Worm (Caenorhabditis elegans) whole organism, late embryonic: ENCODE data around the gene T14G12.6.

ENCODE experiments used
- C08G9.2 ChIP-seq: sonication (generic microtip); optimal IDR thresholded peaks from 2 replicates; lab custom pipeline; 2016; ENCODE audit warnings: mild to moderate bottlenecking, missing genetic modification characterization, moderate library complexity, missing compliant biosample characterization
- F13H6.1 ChIP-seq: sonication (generic microtip); optimal IDR thresholded peaks from 2 replicates; lab custom pipeline; 2016; ENCODE audit warnings: missing genetic modification characterization, missing compliant biosample characterization
- K02D7.2 ChIP-seq: sonication (generic microtip); optimal IDR thresholded peaks from 2 replicates; lab custom pipeline; 2017; ENCODE audit warnings: mild to moderate bottlenecking, missing genetic modification characterization, missing compliant biosample characterization
- K09A11.1 ChIP-seq: sonication (generic microtip); optimal IDR thresholded peaks from 2 replicates; lab custom pipeline; 2017; ENCODE audit warnings: antibody characterized with exemption, mild to moderate bottlenecking, missing genetic modification characterization, missing compliant biosample characterization; ENCODE audit not compliant: insufficient read depth
- ahr-1 ChIP-seq: sonication (generic microtip); optimal IDR thresholded peaks from 2 replicates; lab custom pipeline; 2016; ENCODE audit warnings: missing genetic modification characterization, missing compliant biosample characterization
- ama-1 ChIP-seq: fragments of 150-350 bp; optimal IDR thresholded peaks from 2 replicates; lab custom pipeline; 2014
- ceh-18 ChIP-seq: sonication (generic microtip); optimal IDR thresholded peaks from 2 replicates; lab custom pipeline; 2016; ENCODE audit warnings: missing genetic modification characterization, missing compliant biosample characterization
- ceh-19 ChIP-seq: fragments of 200-800 bp; sonication (Bioruptor generic); optimal IDR thresholded peaks from 2 replicates; lab custom pipeline; 2018; ENCODE audit warnings: mild to moderate bottlenecking, missing genetic modification characterization, missing compliant biosample characterization
- ceh-2 ChIP-seq: sonication (generic microtip); optimal IDR thresholded peaks from 2 replicates; lab custom pipeline; 2016; ENCODE audit warnings: missing genotype, missing genetic modification characterization, missing compliant biosample characterization
- ceh-24 ChIP-seq: sonication (generic microtip); optimal IDR thresholded peaks from 2 replicates; lab custom pipeline; 2016; ENCODE audit warnings: mild to moderate bottlenecking, missing genetic modification characterization, missing compliant biosample characterization
- ceh-30 ChIP-seq: fragments of 150-350 bp; optimal IDR thresholded peaks from 2 replicates; lab custom pipeline; 2014; ENCODE audit warnings: missing biosample characterization, missing genetic modification characterization
- ceh-34 ChIP-seq: sonication (generic microtip); optimal IDR thresholded peaks from 2 replicates; lab custom pipeline; 2016; ENCODE audit warnings: mild to moderate bottlenecking, missing genetic modification characterization, missing compliant biosample characterization
- ceh-48 ChIP-seq: sonication (generic microtip); optimal IDR thresholded peaks from 2 replicates; lab custom pipeline; 2016; ENCODE audit warnings: missing genetic modification characterization, inconsistent platforms, missing compliant biosample characterization
- ceh-9 ChIP-seq: sonication (generic microtip); optimal IDR thresholded peaks from 2 replicates; lab custom pipeline; 2016; ENCODE audit warnings: mild to moderate bottlenecking, missing genetic modification characterization, inconsistent platforms, missing compliant biosample characterization
- che-1 ChIP-seq: sonication (generic microtip); optimal IDR thresholded peaks from 2 replicates; lab custom pipeline; 2016; ENCODE audit warnings: mild to moderate bottlenecking, missing genetic modification characterization, missing compliant biosample characterization
- dmd-4 ChIP-seq: sonication (generic microtip); optimal IDR thresholded peaks from 2 replicates; lab custom pipeline; 2016; ENCODE audit warnings: borderline replicate concordance, missing genetic modification characterization, missing compliant biosample characterization
- dve-1 ChIP-seq: sonication (generic microtip); optimal IDR thresholded peaks from 2 replicates; lab custom pipeline; 2017; ENCODE audit warnings: antibody characterized with exemption, mild to moderate bottlenecking, missing genetic modification characterization, missing compliant biosample characterization
- ets-4 ChIP-seq: sonication (generic microtip); optimal IDR thresholded peaks from 2 replicates; lab custom pipeline; 2016; ENCODE audit warnings: missing genetic modification characterization, missing compliant biosample characterization
- eyg-1 ChIP-seq: sonication (generic microtip); optimal IDR thresholded peaks from 2 replicates; lab custom pipeline; 2016; ENCODE audit warnings: missing genotype, missing genetic modification characterization, missing compliant biosample characterization
- fax-1 ChIP-seq: sonication (generic microtip); optimal IDR thresholded peaks from 2 replicates; lab custom pipeline; 2016; ENCODE audit warnings: missing genotype, missing genetic modification characterization, missing compliant biosample characterization
- fkh-10 ChIP-seq: fragments of 150-350 bp; optimal IDR thresholded peaks from 2 replicates; lab custom pipeline; 2014; ENCODE audit warnings: missing biosample characterization, missing genetic modification reagents, missing genetic modification characterization
- gmeb-2 ChIP-seq: sonication (generic microtip); optimal IDR thresholded peaks from 2 replicates; lab custom pipeline; 2016; ENCODE audit warnings: missing genetic modification characterization, inconsistent platforms, missing compliant biosample characterization
- hlh-15 ChIP-seq: sonication (generic microtip); optimal IDR thresholded peaks from 2 replicates; lab custom pipeline; 2016; ENCODE audit warnings: missing genetic modification characterization, missing compliant biosample characterization
- hlh-30 ChIP-seq: sonication (generic microtip); optimal IDR thresholded peaks from 2 replicates; lab custom pipeline; 2017; ENCODE audit warnings: antibody characterized with exemption, missing genetic modification characterization, missing compliant biosample characterization; ENCODE audit not compliant: insufficient read depth
- lim-6 ChIP-seq: sonication (generic microtip); optimal IDR thresholded peaks from 2 replicates; lab custom pipeline; 2016; ENCODE audit warnings: missing genetic modification characterization, missing compliant biosample characterization
- mec-3 ChIP-seq: sonication (generic microtip); optimal IDR thresholded peaks from 2 replicates; lab custom pipeline; 2016; ENCODE audit warnings: borderline replicate concordance, missing genetic modification characterization, missing compliant biosample characterization
- nhr-232 ChIP-seq: sonication (generic microtip); optimal IDR thresholded peaks from 2 replicates; lab custom pipeline; 2016; ENCODE audit warnings: missing genetic modification characterization, missing compliant biosample characterization
- pag-3 ChIP-seq: sonication (generic microtip); optimal IDR thresholded peaks from 2 replicates; lab custom pipeline; 2016; ENCODE audit warnings: missing compliant biosample characterization, missing genetic modification characterization, borderline replicate concordance
- pat-9 ChIP-seq: fragments of 200-800 bp; sonication (Bioruptor generic); optimal IDR thresholded peaks from 2 replicates; lab custom pipeline; 2018; ENCODE audit warnings: mild to moderate bottlenecking, missing genetic modification characterization, moderate library complexity, missing compliant biosample characterization
- pax-1 ChIP-seq: fragments of 150-350 bp; optimal IDR thresholded peaks from 2 replicates; lab custom pipeline; 2014; ENCODE audit warnings: missing biosample characterization, missing genetic modification characterization
- pqm-1 ChIP-seq: sonication (generic microtip); optimal IDR thresholded peaks from 2 replicates; lab custom pipeline; 2016; ENCODE audit warnings: missing genetic modification characterization, missing compliant biosample characterization
- pros-1 ChIP-seq: fragments of 150-350 bp; optimal IDR thresholded peaks from 2 replicates; lab custom pipeline; 2014; ENCODE audit warnings: missing biosample characterization, missing genetic modification reagents, missing genetic modification characterization
- ref-2 ChIP-seq: sonication (generic microtip); optimal IDR thresholded peaks from 2 replicates; lab custom pipeline; 2016; ENCODE audit warnings: missing genetic modification characterization, missing compliant biosample characterization
- rnt-1 ChIP-seq: sonication (generic microtip); optimal IDR thresholded peaks from 2 replicates; lab custom pipeline; 2016; ENCODE audit warnings: missing genetic modification characterization, missing compliant biosample characterization
- sdc-2 ChIP-seq: sonication (generic microtip); optimal IDR thresholded peaks from 2 replicates; lab custom pipeline; 2016; ENCODE audit warnings: missing genotype, missing genetic modification characterization, missing compliant biosample characterization
- sox-4 ChIP-seq: sonication (generic microtip); optimal IDR thresholded peaks from 2 replicates; lab custom pipeline; 2017; ENCODE audit warnings: mild to moderate bottlenecking, missing genetic modification characterization, inconsistent platforms, missing compliant biosample characterization
- tbx-2 ChIP-seq: sonication (generic microtip); optimal IDR thresholded peaks from 2 replicates; lab custom pipeline; 2016; ENCODE audit warnings: missing genetic modification characterization, missing compliant biosample characterization
- tbx-7 ChIP-seq: sonication (generic microtip); optimal IDR thresholded peaks from 2 replicates; lab custom pipeline; 2016; ENCODE audit warnings: missing genotype, missing genetic modification characterization, missing compliant biosample characterization
- unc-42 ChIP-seq: sonication (generic microtip); optimal IDR thresholded peaks from 2 replicates; lab custom pipeline; 2016; ENCODE audit warnings: missing genotype, missing genetic modification characterization, missing compliant biosample characterization
- unc-55 ChIP-seq: sonication (generic microtip); optimal IDR thresholded peaks from 2 replicates; lab custom pipeline; 2017; ENCODE audit warnings: missing biosample characterization, missing genetic modification reagents, missing genetic modification characterization
- unc-86 ChIP-seq: sonication (generic microtip); optimal IDR thresholded peaks from 2 replicates; lab custom pipeline; 2016; ENCODE audit warnings: missing genetic modification characterization, missing compliant biosample characterization

Gene T14G12.6

ce11 chrX:3793389-3793788, 34.1 kb upstream of the T14G12.6 start:
- TF ChIP-seq ref-2 = no peak
- TF ChIP-seq ceh-34 (tag; lab: Kevin White, UChicago) = no peak
- no peak for TF ChIP-seq ceh-24 (tag; lab: Kevin White, UChicago)
- TF ChIP-seq lim-6 = no peak
- no peak for TF ChIP-seq ama-1 (lab: Kevin White, UChicago)
- no peak for TF ChIP-seq ceh-18 (tag; lab: Kevin White, UChicago)
- no peak for TF ChIP-seq F13H6.1 (tag; lab: Kevin White, UChicago)
- TF ChIP-seq rnt-1 (tag; lab: Kevin White, UChicago) = no peak

DNA sequence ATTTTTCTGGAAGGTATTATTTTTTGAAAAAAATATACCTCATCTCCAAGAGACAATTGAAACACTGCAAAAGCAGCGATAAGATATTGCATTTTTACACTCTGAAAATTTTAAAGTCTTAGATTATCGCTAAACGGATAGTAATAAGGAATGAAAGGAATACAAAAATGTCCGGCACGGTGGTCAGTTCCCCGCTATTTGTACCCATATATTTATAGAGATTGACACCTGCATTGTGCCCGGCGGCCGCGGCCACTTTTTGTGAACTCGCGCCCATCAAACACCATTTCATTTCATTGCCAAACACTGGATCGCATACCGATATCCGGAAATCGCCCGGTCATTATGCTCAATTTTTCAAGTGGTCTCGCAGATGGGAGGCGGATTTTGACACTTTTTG, 33.5 kb upstream of the T14G12.6 start, which contains the start of gene idpp-5:
idpp-5 (minus strand) TSS at position 101 of the 400 bp plus-strand sequence.
- TF ChIP-seq K09A11.1 (tag; lab: Kevin White, UChicago) = no peak
- no peak for TF ChIP-seq ceh-24 (tag; lab: Kevin White, UChicago)
- TF ChIP-seq che-1 (tag; lab: Kevin White, UChicago) = no peak

DNA sequence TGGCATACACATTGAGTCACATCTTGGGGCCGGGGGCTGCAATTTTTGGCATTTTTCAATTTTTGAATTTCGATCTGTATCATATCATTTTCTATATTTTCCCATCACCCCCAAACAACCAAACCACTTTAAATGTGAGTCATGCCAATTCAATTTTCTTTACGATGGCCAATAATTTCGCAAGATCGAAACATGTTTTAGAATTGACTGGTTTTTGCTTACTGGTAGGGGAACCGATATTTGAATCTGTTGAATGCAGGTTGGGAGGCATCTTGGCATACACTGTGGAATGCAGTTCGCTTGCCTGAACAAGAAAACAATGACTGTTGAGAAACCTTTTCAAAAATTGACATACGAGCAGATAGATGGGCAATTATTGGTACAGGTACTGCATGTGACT, 31.9 kb upstream of the T14G12.6 start:
- TF ChIP-seq gmeb-2 (tag; lab: Kevin White, UChicago) = no peak

- TF ChIP-seq C08G9.2 (tag; lab: Kevin White, UChicago) (no peak), tbx-2 (tag; lab: Kevin White, UChicago) (peak; percentile 16), ceh-18 (tag; lab: Kevin White, UChicago) (peak; percentile 48), dmd-4 (tag; lab: Kevin White, UChicago) (no peak), dve-1 (tag; lab: Kevin White, UChicago) (peak; percentile 13), unc-86 (tag; lab: Kevin White, UChicago) (no peak), ceh-48 (tag; lab: Kevin White, UChicago) (no peak), ceh-2 (tag; lab: Kevin White, UChicago) (no peak)
Measured at ce11 chrX:3788483-3788882, 29.2 kb upstream of the T14G12.6 start.

DNA sequence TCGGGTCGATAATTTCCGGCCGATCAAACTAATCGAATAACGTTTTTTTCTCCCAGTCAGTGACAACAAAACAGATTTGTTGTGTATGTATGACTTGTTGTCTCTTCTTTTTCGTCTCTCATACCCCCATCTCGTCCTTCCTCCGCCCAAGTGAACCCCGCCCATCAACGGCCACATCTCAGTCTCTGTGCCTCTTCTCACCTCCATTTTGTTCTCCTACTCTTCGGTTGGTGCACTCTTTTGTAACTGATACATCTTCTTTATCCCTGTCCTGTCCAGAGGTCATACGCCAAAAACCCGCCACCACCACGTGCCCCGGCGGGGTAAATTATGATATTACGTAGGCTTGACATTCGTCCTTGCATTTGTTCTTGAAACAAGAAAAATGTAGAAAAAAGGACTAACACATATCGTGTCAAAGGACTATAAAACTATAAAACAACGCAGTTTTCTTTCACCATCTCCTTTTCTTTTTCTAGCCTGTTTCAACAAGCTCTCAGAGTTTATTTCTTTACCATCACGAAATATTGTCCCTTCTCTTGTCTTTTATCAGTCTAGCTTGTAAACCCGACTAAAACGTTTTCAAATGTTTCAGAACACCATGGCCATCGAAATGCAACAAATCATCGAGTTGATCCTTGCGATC, 28.3 kb upstream of the T14G12.6 start, which contains the start of gene pmpl-1:
pmpl-1 (plus strand) TSS at position 596 of the 646 bp plus-strand sequence.
- peak; percentile 21 for TF ChIP-seq sdc-2 (tag; lab: Kevin White, UChicago)
- TF ChIP-seq pat-9 = no peak
- no peak for TF ChIP-seq pros-1 (tag; lab: Kevin White, UChicago)
- TF ChIP-seq tbx-2 (tag; lab: Kevin White, UChicago) = peak; percentile 52
- no peak for TF ChIP-seq pax-1 (tag; lab: Kevin White, UChicago)
- TF ChIP-seq K02D7.2 (tag; lab: Kevin White, UChicago) = no peak
- no peak for TF ChIP-seq fax-1 (tag; lab: Kevin White, UChicago)
- no peak for TF ChIP-seq ceh-9
- peak; percentile 70 for TF ChIP-seq hlh-30 (tag; lab: Kevin White, UChicago)
- no peak for TF ChIP-seq ceh-30 (tag; lab: Kevin White, UChicago)
- TF ChIP-seq ets-4 (tag; lab: Kevin White, UChicago) = no peak
- no peak for TF ChIP-seq pag-3 (tag; lab: Kevin White, UChicago)
- peak; percentile 35 for TF ChIP-seq ceh-18 (tag; lab: Kevin White, UChicago)
- no peak for TF ChIP-seq pqm-1 (tag; lab: Kevin White, UChicago)
- no peak for TF ChIP-seq ref-2
- TF ChIP-seq ceh-19 (GFP tag; lab: Kevin White, UChicago) = no peak
- TF ChIP-seq nhr-232 (tag; lab: Kevin White, UChicago) = no peak
- TF ChIP-seq mec-3 (tag; lab: Kevin White, UChicago) = no peak
- no peak for TF ChIP-seq fkh-10 (GFP tag; lab: Kevin White, UChicago)
- no peak for TF ChIP-seq dmd-4 (tag; lab: Kevin White, UChicago)
- no peak for TF ChIP-seq ama-1 (lab: Kevin White, UChicago)
- TF ChIP-seq eyg-1 (tag; lab: Kevin White, UChicago) = no peak
- peak; percentile 9 for TF ChIP-seq unc-42 (tag; lab: Kevin White, UChicago)
- TF ChIP-seq che-1 (tag; lab: Kevin White, UChicago) = no peak
- TF ChIP-seq hlh-15 (tag; lab: Kevin White, UChicago) = no peak
- no peak for TF ChIP-seq ahr-1 (tag; lab: Kevin White, UChicago)
- TF ChIP-seq sox-4 (tag; lab: Kevin White, UChicago) = no peak
- no peak for TF ChIP-seq tbx-7 (tag; lab: Kevin White, UChicago)
- peak; percentile 58 for TF ChIP-seq unc-55
